Fruit fly (Drosophila melanogaster) S2 (cell line): ENCODE results near the gene CG15452.

Experiments
- CG8478 ChIP-seq: fragments of >200 bp; optimal IDR thresholded peaks from 2 replicates; lab custom pipeline; 2018
- CTCF ChIP-seq, 2 experiments: fragments of >200 bp; optimal IDR thresholded peaks; 2 replicates each; lab custom pipeline; 2018

The CG15452 gene

DNA sequence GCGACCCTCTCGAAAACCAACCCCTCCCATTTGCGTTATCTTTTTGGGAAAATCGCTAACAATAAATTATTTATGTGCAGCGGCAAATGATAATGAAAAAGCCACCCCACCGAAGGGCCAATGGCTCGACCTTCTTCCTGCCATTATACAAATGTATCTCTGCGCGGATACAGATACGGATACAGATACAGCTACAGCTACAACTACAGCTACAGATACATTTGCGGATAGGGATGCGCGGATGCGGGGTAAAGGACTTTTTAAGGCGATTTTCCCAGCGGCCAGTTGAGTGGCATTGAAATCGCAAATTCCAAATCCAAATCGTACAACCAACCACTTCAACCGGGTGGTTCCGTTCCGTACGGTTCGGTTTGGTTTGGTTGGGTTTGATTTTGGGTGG is 36.1 kb downstream of the CG15452 start:
- no peak for TF ChIP-seq CG8478 (lab: Kevin White, UChicago)
- TF ChIP-seq CTCF (optimal IDR thresholded peaks at IDR 0.05; lab: Kevin White, UChicago), result no peak

DNA sequence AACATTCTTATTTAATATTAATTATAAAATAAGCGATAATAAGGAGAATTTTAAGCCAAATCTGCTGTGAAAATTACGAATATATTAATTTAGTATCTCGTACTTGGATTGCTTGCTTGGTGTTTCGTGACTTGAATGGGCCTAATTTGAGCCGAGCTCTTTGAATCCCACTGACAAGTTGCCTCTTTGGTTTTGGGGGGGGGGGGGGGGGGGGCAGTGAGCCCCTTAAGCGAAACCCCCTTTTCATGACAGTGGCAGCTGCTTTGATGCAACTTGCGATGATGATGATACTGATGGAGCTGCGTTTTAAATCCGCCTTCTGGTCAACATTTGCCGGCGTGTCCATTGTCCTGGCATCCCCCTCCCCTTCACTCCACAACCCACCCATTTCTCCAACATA is 41.4 kb downstream of the CG15452 start:
- TF ChIP-seq CG8478 (lab: Kevin White, UChicago) (no peak), CTCF (optimal IDR thresholded peaks at IDR 0.05; lab: Kevin White, UChicago) (no peak)

DNA sequence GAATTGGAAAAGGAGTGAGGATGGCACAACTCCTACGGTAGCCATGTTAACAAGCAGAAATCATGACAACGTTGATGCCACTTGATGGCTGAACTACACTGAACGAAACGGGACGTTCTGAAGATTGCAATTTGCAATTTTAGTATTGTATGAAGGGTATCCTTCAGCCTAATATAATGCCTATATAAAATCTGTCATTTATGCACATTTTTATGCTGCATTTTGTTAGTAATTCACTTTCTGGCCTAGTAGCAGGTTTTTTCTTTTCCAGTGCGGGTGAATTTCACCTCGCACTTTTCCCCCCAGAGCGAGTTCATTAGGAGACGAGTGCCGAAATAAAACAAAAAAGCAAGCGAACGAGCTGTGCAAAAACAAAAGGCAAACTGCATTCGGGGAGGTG is 42.9 kb downstream of the CG15452 start:
- no peak for TF ChIP-seq CG8478 (lab: Kevin White, UChicago)
- TF ChIP-seq CTCF (optimal IDR thresholded peaks at IDR 0.05; lab: Kevin White, UChicago), result no peak
